Fruit fly (Drosophila melanogaster): ENCODE results near the gene Cpr64Aa.
A peak's percentile ranks its signal among the peaks of the same experiment; 100 is the strongest.

Gene Cpr64Aa

dm6 chr3L:4227164-4227563, 18.2 kb upstream of the Cpr64Aa start, which contains the start of gene CG46460 (continued):
- peak; percentile 41; the same call in 1 of the 2 replicates for TF ChIP-seq vvl (GFP tag; IDR thresholded peaks at IDR 0.05)
- no peak for TF ChIP-seq Spps (tag; optimal IDR thresholded peaks at IDR 0.05)
- no peak for TF ChIP-seq tll (GFP tag; optimal IDR thresholded peaks at IDR 0.05)
- no peak for TF ChIP-seq CG17361 (GFP tag; IDR thresholded peaks at IDR 0.05)
- no peak for TF ChIP-seq btn (GFP tag; optimal IDR thresholded peaks at IDR 0.05)
- TF ChIP-seq CG10543 (GFP tag; optimal IDR thresholded peaks at IDR 0.05), result peak; percentile 27
- TF ChIP-seq CG10565 (GFP tag; optimal IDR thresholded peaks at IDR 0.05), result no peak
- no peak for TF ChIP-seq CG1832 (GFP tag; optimal IDR thresholded peaks at IDR 0.05)
- TF ChIP-seq ash1 (GFP tag; optimal IDR thresholded peaks at IDR 0.05), result no peak
- no peak for TF ChIP-seq Camta (GFP tag; optimal IDR thresholded peaks at IDR 0.05)
- no peak for TF ChIP-seq Dref (GFP tag; IDR thresholded peaks at IDR 0.05)
- no peak for TF ChIP-seq Antp (GFP tag; optimal IDR thresholded peaks at IDR 0.05)
- peak; percentile 84 for TF ChIP-seq Jarid2 (GFP tag; optimal IDR thresholded peaks at IDR 0.05)
- TF ChIP-seq Aef1 (GFP tag; IDR thresholded peaks at IDR 0.05), result no peak
- TF ChIP-seq Dbx (GFP tag; IDR thresholded peaks at IDR 0.05), result no peak
- no peak for TF ChIP-seq dmrt11E (tag; optimal IDR thresholded peaks at IDR 0.05)
- peak; percentile 35; the same call in 1 of the 2 replicates for TF ChIP-seq nerfin-2 (GFP tag; IDR thresholded peaks at IDR 0.05; ENCODE audit: partially characterized antibody)
- peak; percentile 11; the same call in 1 of the 2 replicates for TF ChIP-seq CG17328 (GFP tag; IDR thresholded peaks at IDR 0.05)
- no peak for TF ChIP-seq odd (GFP tag; optimal IDR thresholded peaks at IDR 0.05)
- TF ChIP-seq CG9932 (GFP tag; IDR thresholded peaks at IDR 0.05), result no peak
- no peak for TF ChIP-seq schlank (tag; optimal IDR thresholded peaks at IDR 0.05)
- TF ChIP-seq CG11560 (tag; IDR thresholded peaks at IDR 0.05), result no peak
- no peak for TF ChIP-seq Stat92E (GFP tag; optimal IDR thresholded peaks at IDR 0.05)
- TF ChIP-seq D19A (tag; optimal IDR thresholded peaks at IDR 0.05), result no peak
- TF ChIP-seq chif (GFP tag; optimal IDR thresholded peaks at IDR 0.05), result no peak
- TF ChIP-seq pum (GFP tag; optimal IDR thresholded peaks at IDR 0.05), result no peak
- no peak for TF ChIP-seq caup (GFP tag; optimal IDR thresholded peaks at IDR 0.05; ENCODE audit: severe bottlenecking)
- no peak for TF ChIP-seq Max (GFP tag; optimal IDR thresholded peaks at IDR 0.05)
- no peak for TF ChIP-seq disco-r (GFP tag; optimal IDR thresholded peaks at IDR 0.05)
- TF ChIP-seq CG18262 (tag; optimal IDR thresholded peaks at IDR 0.05), result no peak
- no peak for TF ChIP-seq prd (optimal IDR thresholded peaks at IDR 0.05)
- peak; percentile 10; the same call in 1 of the 3 replicates for TF ChIP-seq prd (GFP tag; IDR thresholded peaks at IDR 0.05)
- TF ChIP-seq bigmax (GFP tag; optimal IDR thresholded peaks at IDR 0.05), result no peak
- no peak for TF ChIP-seq Poxn (GFP tag; IDR thresholded peaks at IDR 0.05)
- no peak for TF ChIP-seq h (optimal IDR thresholded peaks at IDR 0.05)
- no peak for TF ChIP-seq CG14441 (GFP tag; IDR thresholded peaks at IDR 0.05)
- no peak for TF ChIP-seq CG13775 (GFP tag; optimal IDR thresholded peaks at IDR 0.05)
- TF ChIP-seq dpn (GFP tag; optimal IDR thresholded peaks at IDR 0.05), result no peak
- TF ChIP-seq CG3065 (GFP tag; optimal IDR thresholded peaks at IDR 0.05), result no peak
- TF ChIP-seq CG15696 (tag; optimal IDR thresholded peaks at IDR 0.05), result no peak
- no peak for TF ChIP-seq CG13123 (GFP tag; optimal IDR thresholded peaks at IDR 0.05)
- no peak for TF ChIP-seq sim (GFP tag; IDR thresholded peaks at IDR 0.05)
- no peak for TF ChIP-seq ham (GFP tag; IDR thresholded peaks at IDR 0.05)
- peak; percentile 44 for TF ChIP-seq cad (GFP tag; optimal IDR thresholded peaks at IDR 0.05)
- no peak for TF ChIP-seq Optix (GFP tag; IDR thresholded peaks at IDR 0.05)
- no peak for TF ChIP-seq CG8388 (GFP tag; optimal IDR thresholded peaks at IDR 0.05)
- TF ChIP-seq pb (GFP tag; optimal IDR thresholded peaks at IDR 0.05), result no peak
- TF ChIP-seq Ets65A (GFP tag), result peak; percentile 74
- no peak for TF ChIP-seq nau (GFP tag; optimal IDR thresholded peaks at IDR 0.05)
- no peak for TF ChIP-seq Side (GFP tag; optimal IDR thresholded peaks at IDR 0.05)
- TF ChIP-seq Mes4 (GFP tag; optimal IDR thresholded peaks at IDR 0.05), result no peak
- TF ChIP-seq sens-2 (GFP tag; IDR thresholded peaks at IDR 0.05), result peak; percentile 31; the same call in 1 of the 2 replicates

Measured in whole organism, embryonic.